Worm (Caenorhabditis elegans): Measurements from ENCODE around the gene R13A5.15.

The R13A5.15 gene

DNA sequence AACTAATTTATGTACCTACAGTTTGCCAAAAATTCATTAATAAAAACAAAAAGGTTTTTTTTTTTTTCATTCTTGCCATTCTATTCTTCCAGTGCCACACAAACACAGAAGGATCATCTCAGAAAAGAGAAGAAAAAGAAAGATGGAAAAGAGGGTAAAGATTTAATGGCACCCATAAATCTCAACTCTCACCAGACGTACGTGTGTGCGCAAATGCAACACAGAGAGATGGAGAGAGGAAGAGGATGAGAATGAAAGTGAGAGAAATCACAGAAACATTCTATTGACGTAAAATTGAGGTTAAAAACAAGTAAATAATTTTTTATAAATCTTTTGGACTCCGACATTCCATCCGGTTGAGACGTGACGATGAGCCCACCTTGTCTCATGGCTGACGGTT, 43.9 kb downstream of the R13A5.15 start:
- TF ChIP-seq unc-62 (GFP tag; optimal IDR thresholded peaks at IDR 0.05), result no peak

DNA sequence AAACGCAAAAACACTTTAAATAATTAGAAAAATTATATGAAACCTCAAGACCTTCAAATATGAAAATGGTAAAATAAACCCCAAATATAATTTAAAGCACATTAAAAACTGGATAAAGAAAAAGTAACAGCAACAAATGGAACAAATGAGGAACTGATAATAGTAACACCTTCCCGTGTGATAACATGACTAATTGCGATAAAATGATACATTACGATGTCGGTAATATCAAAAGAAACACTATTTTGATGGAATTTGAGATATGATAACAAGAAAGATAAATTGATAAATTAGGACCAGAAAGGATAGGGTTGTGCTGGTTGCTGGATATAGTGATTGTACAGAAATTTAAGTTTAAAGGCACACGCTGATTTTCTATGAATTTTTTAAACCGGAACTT, 46.1 kb downstream of the R13A5.15 start:
- no peak for TF ChIP-seq unc-62 (GFP tag; optimal IDR thresholded peaks at IDR 0.05)
